Fruit fly (Drosophila melanogaster): ENCODE results near the gene CG7084.
A peak's percentile ranks its signal among the peaks of the same experiment; 100 is the strongest.

Gene CG7084

dm6 chr3R:22260675-22261461 is 37.7 kb upstream of the CG7084 start (continued):
- peak; percentile 14 for TF ChIP-seq ind (GFP tag; optimal IDR thresholded peaks at IDR 0.05)
- TF ChIP-seq klu (GFP tag; IDR thresholded peaks at IDR 0.05) = no peak
- no peak for TF ChIP-seq Sry-δ (GFP tag; optimal IDR thresholded peaks at IDR 0.05)
- no peak for TF ChIP-seq Side (GFP tag; optimal IDR thresholded peaks at IDR 0.05)
- TF ChIP-seq CG15011 (GFP tag; optimal IDR thresholded peaks at IDR 0.05) = no peak
- TF ChIP-seq CG32532 (GFP tag; IDR thresholded peaks at IDR 0.05) = peak; percentile 27; the same call in 1 of the 2 replicates
- peak; percentile 16; the same call in 1 of the 2 replicates for TF ChIP-seq onecut (GFP tag; IDR thresholded peaks at IDR 0.05)
- TF ChIP-seq CG10147 (GFP tag; optimal IDR thresholded peaks at IDR 0.05) = no peak
- TF ChIP-seq hbn (GFP tag; IDR thresholded peaks at IDR 0.05; ENCODE audit: partially characterized antibody) = no peak
- TF ChIP-seq zfh1 (GFP tag; IDR thresholded peaks at IDR 0.05) = no peak

dm6 chr3R:22267340-22267739 is 31.3 kb upstream of the CG7084 start:
- TF ChIP-seq jigr1 (GFP tag; IDR thresholded peaks at IDR 0.05) (no peak), chn (GFP tag; optimal IDR thresholded peaks at IDR 0.05) (no peak), btn (GFP tag; optimal IDR thresholded peaks at IDR 0.05) (no peak), twi (tag; optimal IDR thresholded peaks at IDR 0.05) (peak; percentile 67), CG15514 (GFP tag; optimal IDR thresholded peaks at IDR 0.05) (no peak), CG12219 (GFP tag; optimal IDR thresholded peaks at IDR 0.05) (no peak), CG10274 (GFP tag; optimal IDR thresholded peaks at IDR 0.05) (no peak), peb (GFP tag; IDR thresholded peaks at IDR 0.05) (no peak), Dip2 (GFP tag; IDR thresholded peaks at IDR 0.05) (no peak), mam (GFP tag; optimal IDR thresholded peaks at IDR 0.05) (no peak), Xbp1 (GFP tag; optimal IDR thresholded peaks at IDR 0.05) (no peak), CG12071 (GFP tag; optimal IDR thresholded peaks at IDR 0.05) (no peak), Jarid2 (GFP tag; optimal IDR thresholded peaks at IDR 0.05) (no peak), row (GFP tag; IDR thresholded peaks at IDR 0.05) (peak; percentile 23; the same call in 1 of the 3 replicates), CG13424 (tag; optimal IDR thresholded peaks at IDR 0.05) (no peak), Drgx (GFP tag; IDR thresholded peaks at IDR 0.05) (peak; percentile 44), zf30C (GFP tag; optimal IDR thresholded peaks at IDR 0.05) (peak; percentile 30), CG17912 (GFP tag; optimal IDR thresholded peaks at IDR 0.05) (no peak), CG4282 (GFP tag; optimal IDR thresholded peaks at IDR 0.05) (no peak), Med (GFP tag) (no peak), CG2129 (GFP tag; IDR thresholded peaks at IDR 0.05; ENCODE audit: partially characterized antibody) (no peak), CG42726 (GFP tag; IDR thresholded peaks at IDR 0.05; ENCODE audit: partially characterized antibody) (no peak), CG11398 (GFP tag; optimal IDR thresholded peaks at IDR 0.05) (no peak)

- TF ChIP-seq twi (tag; optimal IDR thresholded peaks at IDR 0.05) = peak; percentile 86
- TF ChIP-seq CG12769 (tag; optimal IDR thresholded peaks at IDR 0.05) = no peak
- TF ChIP-seq nerfin-1 (tag; optimal IDR thresholded peaks at IDR 0.05) = peak; percentile 53
- TF ChIP-seq Med (GFP tag) = peak; percentile 37
Measured at dm6 chr3R:22268845-22269244, 29.8 kb upstream of the CG7084 start.

dm6 chr3R:22269835-22270234 is 28.8 kb upstream of the CG7084 start:
- TF ChIP-seq CG11398 (GFP tag; optimal IDR thresholded peaks at IDR 0.05) = no peak
- no peak for TF ChIP-seq CG3163 (GFP tag; optimal IDR thresholded peaks at IDR 0.05)
- no peak for TF ChIP-seq fd102C (GFP tag; optimal IDR thresholded peaks at IDR 0.05)
- TF ChIP-seq oc (tag; optimal IDR thresholded peaks at IDR 0.05) = no peak
- no peak for TF ChIP-seq abd-A (tag; optimal IDR thresholded peaks at IDR 0.05)
- TF ChIP-seq CG14014 (GFP tag; IDR thresholded peaks at IDR 0.05) = no peak
- no peak for TF ChIP-seq Mes4 (GFP tag; optimal IDR thresholded peaks at IDR 0.05)
- TF ChIP-seq da (GFP tag; optimal IDR thresholded peaks at IDR 0.05) = no peak
- TF ChIP-seq MTF-1 (GFP tag; optimal IDR thresholded peaks at IDR 0.05; ENCODE audit: borderline replicate concordance) = no peak
- TF ChIP-seq HmgD (GFP tag; optimal IDR thresholded peaks at IDR 0.05) = no peak
- TF ChIP-seq CG6272 (GFP tag; IDR thresholded peaks at IDR 0.05) = no peak
- TF ChIP-seq Camta (GFP tag; optimal IDR thresholded peaks at IDR 0.05) = no peak
- TF ChIP-seq hkb (optimal IDR thresholded peaks at IDR 0.05) = no peak
- peak; percentile 35; the same call in 1 of the 2 replicates for TF ChIP-seq hkb (GFP tag; IDR thresholded peaks at IDR 0.05)

Data from whole organism, embryonic.